Worm (Caenorhabditis elegans) whole organism, late embryonic: ENCODE data around the gene R05H11.1.

Experiments
- ahr-1 ChIP-seq: sonication (generic microtip); optimal IDR thresholded peaks from 2 replicates; lab custom pipeline; 2016; ENCODE audit warnings: missing genetic modification characterization, missing compliant biosample characterization
- ama-1 ChIP-seq: fragments of 150-350 bp; optimal IDR thresholded peaks from 2 replicates; lab custom pipeline; 2014
- ceh-19 ChIP-seq: fragments of 200-800 bp; sonication (Bioruptor generic); optimal IDR thresholded peaks from 2 replicates; lab custom pipeline; 2018; ENCODE audit warnings: mild to moderate bottlenecking, missing genetic modification characterization, missing compliant biosample characterization
- ceh-24 ChIP-seq: sonication (generic microtip); optimal IDR thresholded peaks from 2 replicates; lab custom pipeline; 2016; ENCODE audit warnings: mild to moderate bottlenecking, missing genetic modification characterization, missing compliant biosample characterization
- ceh-9 ChIP-seq: sonication (generic microtip); optimal IDR thresholded peaks from 2 replicates; lab custom pipeline; 2016; ENCODE audit warnings: mild to moderate bottlenecking, missing genetic modification characterization, inconsistent platforms, missing compliant biosample characterization
- dve-1 ChIP-seq: sonication (generic microtip); optimal IDR thresholded peaks from 2 replicates; lab custom pipeline; 2017; ENCODE audit warnings: antibody characterized with exemption, mild to moderate bottlenecking, missing genetic modification characterization, missing compliant biosample characterization
- ets-4 ChIP-seq: sonication (generic microtip); optimal IDR thresholded peaks from 2 replicates; lab custom pipeline; 2016; ENCODE audit warnings: missing genetic modification characterization, missing compliant biosample characterization
- fkh-10 ChIP-seq: fragments of 150-350 bp; optimal IDR thresholded peaks from 2 replicates; lab custom pipeline; 2014; ENCODE audit warnings: missing biosample characterization, missing genetic modification reagents, missing genetic modification characterization
- pat-9 ChIP-seq: fragments of 200-800 bp; sonication (Bioruptor generic); optimal IDR thresholded peaks from 2 replicates; lab custom pipeline; 2018; ENCODE audit warnings: mild to moderate bottlenecking, missing genetic modification characterization, moderate library complexity, missing compliant biosample characterization
- pax-1 ChIP-seq: fragments of 150-350 bp; optimal IDR thresholded peaks from 2 replicates; lab custom pipeline; 2014; ENCODE audit warnings: missing biosample characterization, missing genetic modification characterization
- pha-2 ChIP-seq: sonication (generic microtip); optimal IDR thresholded peaks from 2 replicates; lab custom pipeline; 2017; ENCODE audit warnings: mild to moderate bottlenecking, missing genetic modification characterization, missing compliant biosample characterization
- pqm-1 ChIP-seq: sonication (generic microtip); optimal IDR thresholded peaks from 2 replicates; lab custom pipeline; 2016; ENCODE audit warnings: missing genetic modification characterization, missing compliant biosample characterization
- tbx-2 ChIP-seq: sonication (generic microtip); optimal IDR thresholded peaks from 2 replicates; lab custom pipeline; 2016; ENCODE audit warnings: missing genetic modification characterization, missing compliant biosample characterization
- unc-86 ChIP-seq: sonication (generic microtip); optimal IDR thresholded peaks from 2 replicates; lab custom pipeline; 2016; ENCODE audit warnings: missing genetic modification characterization, missing compliant biosample characterization

DNA sequence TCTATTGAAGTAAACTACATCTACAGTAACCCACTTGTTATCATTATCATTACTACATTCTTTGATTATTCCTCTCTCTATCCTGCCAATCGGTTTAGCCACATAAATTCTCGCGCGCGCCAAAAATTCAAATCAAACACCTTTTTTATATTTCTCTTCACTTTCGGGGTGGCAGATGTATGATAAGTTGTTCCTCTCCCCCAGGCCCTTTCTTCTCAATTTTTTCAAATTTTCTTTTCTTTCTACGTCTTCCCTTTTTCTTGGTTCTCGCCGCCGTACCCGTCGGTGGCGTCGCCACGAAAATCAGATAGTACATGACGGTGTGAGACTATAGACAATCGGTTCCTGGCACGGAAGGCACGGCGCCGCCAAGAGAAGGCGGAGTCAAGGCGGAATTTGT lies 2.5 kb downstream of the R05H11.1 start, which contains the start of gene R05H11.2:
- TF ChIP-seq pha-2 (tag; lab: Kevin White, UChicago) (no peak), unc-86 (no peak), ahr-1 (tag; lab: Kevin White, UChicago) (no peak), ceh-9 (tag; lab: Kevin White, UChicago) (no peak), ceh-19 (no peak), dve-1 (tag; lab: Kevin White, UChicago) (no peak), ama-1 (lab: Kevin White, UChicago) (no peak), ceh-24 (tag; lab: Kevin White, UChicago) (no peak), pax-1 (no peak), tbx-2 (tag; lab: Kevin White, UChicago) (no peak), ets-4 (tag; lab: Kevin White, UChicago) (no peak), pat-9 (tag; lab: Kevin White, UChicago) (no peak), pqm-1 (no peak), fkh-10 (GFP tag; lab: Kevin White, UChicago) (no peak)
